Worm (Caenorhabditis elegans) whole organism, mixed stage, embryonic: Measurements from ENCODE around the gene ZK1307.9.

ENCODE experiments used
- blmp-1 ChIP-seq: fragments of 150-350 bp; optimal IDR thresholded peaks from 2 replicates; lab custom pipeline; 2014; ENCODE audit warnings: missing biosample characterization, missing genetic modification characterization
- cnd-1 ChIP-seq: fragments of 200-800 bp; sonication (Bioruptor generic); optimal IDR thresholded peaks from 2 replicates; lab custom pipeline; 2018; ENCODE audit warnings: mild to moderate bottlenecking, missing genetic modification characterization, missing compliant biosample characterization
- drap-1 ChIP-seq: fragments of 200-800 bp; sonication (Bioruptor generic); optimal IDR thresholded peaks from 3 replicates; lab custom pipeline; 2018; ENCODE audit warnings: mild to moderate bottlenecking, missing genetic modification characterization, missing compliant biosample characterization
- mep-1 ChIP-seq: fragments of 150-350 bp; optimal IDR thresholded peaks from 2 replicates; lab custom pipeline; 2017; ENCODE audit warnings: missing biosample characterization, missing genetic modification reagents, missing genetic modification characterization, inconsistent platforms
- nhr-12 ChIP-seq: fragments of 150-350 bp; optimal IDR thresholded peaks from 2 replicates; lab custom pipeline; 2014; ENCODE audit warnings: missing biosample characterization, missing genetic modification characterization
- nhr-237 ChIP-seq: fragments of 150-350 bp; optimal IDR thresholded peaks from 2 replicates; lab custom pipeline; 2014; ENCODE audit warnings: missing biosample characterization, missing genetic modification characterization
- nhr-28 ChIP-seq: fragments of 150-350 bp; optimal IDR thresholded peaks from 2 replicates; lab custom pipeline; 2014; ENCODE audit warnings: missing biosample characterization, missing genetic modification characterization
- snpc-4 ChIP-seq: fragments of 150-350 bp; optimal IDR thresholded peaks from 2 replicates; lab custom pipeline; 2014; ENCODE audit warnings: missing biosample characterization, missing genetic modification characterization
- tbx-8 ChIP-seq: fragments of 200-800 bp; sonication (Bioruptor generic); optimal IDR thresholded peaks from 2 replicates; lab custom pipeline; 2018; ENCODE audit warnings: mild to moderate bottlenecking, missing genetic modification characterization, moderate library complexity, missing compliant biosample characterization
- unc-39 ChIP-seq: fragments of 150-350 bp; optimal IDR thresholded peaks from 2 replicates; lab custom pipeline; 2014; ENCODE audit warnings: missing biosample characterization, missing genetic modification characterization
- ztf-11 ChIP-seq: fragments of 150-350 bp; optimal IDR thresholded peaks from 2 replicates; lab custom pipeline; 2014; ENCODE audit warnings: missing biosample characterization, missing genetic modification characterization

ce11 chrII:9668959-9669358 lies 19.7 kb downstream of the ZK1307.9 start, which contains the start of gene taf-8:
- TF ChIP-seq unc-39 (no peak), cnd-1 (tag; lab: Kevin White, UChicago) (no peak), ztf-11 (tag; lab: Kevin White, UChicago) (no peak), tbx-8 (GFP tag; lab: Kevin White, UChicago) (no peak), nhr-12 (tag; lab: Kevin White, UChicago) (no peak), snpc-4 (tag; lab: Kevin White, UChicago) (no peak), drap-1 (GFP tag; lab: Kevin White, UChicago) (no peak), mep-1 (tag; lab: Kevin White, UChicago) (no peak), blmp-1 (tag; lab: Kevin White, UChicago) (no peak), nhr-237 (tag; lab: Kevin White, UChicago) (no peak), nhr-28 (no peak)
